Worm (Caenorhabditis elegans): ENCODE results near the gene T19D12.4.

- TF ChIP-seq ztf-23 (GFP tag; IDR thresholded peaks at IDR 0.05) (no peak), ref-1 (GFP tag; conservative IDR thresholded peaks at IDR 0.05) (no peak), klf-2 (GFP tag; conservative IDR thresholded peaks at IDR 0.05) (no peak), ztf-29 (GFP tag; IDR thresholded peaks at IDR 0.05) (no peak), flt-1 (GFP tag; IDR thresholded peaks at IDR 0.05) (no peak)
Measured at ce11 chrII:6608626-6609025, 22.3 kb upstream of the T19D12.4 start.
